Fruit fly (Drosophila melanogaster): ENCODE results near the gene Rrp6.

DNA sequence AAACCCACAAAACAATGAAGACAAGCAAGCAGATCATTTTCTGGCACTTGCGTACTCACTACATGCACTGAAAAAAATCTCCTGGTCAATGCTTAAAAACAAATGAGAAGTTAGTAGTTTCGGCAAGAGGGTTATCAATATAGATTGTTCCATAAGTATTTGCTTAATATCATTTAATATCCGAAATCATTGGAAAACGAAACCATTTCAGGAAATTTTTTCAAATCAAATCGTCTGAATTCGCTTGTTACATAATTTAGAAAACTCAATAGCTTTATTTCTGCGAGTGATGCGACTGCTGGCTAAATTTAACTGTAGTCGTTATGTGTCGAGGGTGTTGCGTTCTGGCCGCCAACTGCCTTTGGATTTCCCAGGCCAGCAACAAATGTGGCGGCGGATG is 7.9 kb downstream of the Rrp6 start:
- TF ChIP-seq CG13123 (GFP tag; optimal IDR thresholded peaks at IDR 0.05), result no peak
- no peak for TF ChIP-seq Spps (tag; optimal IDR thresholded peaks at IDR 0.05)
- no peak for TF ChIP-seq dan (GFP tag; IDR thresholded peaks at IDR 0.05)
- TF ChIP-seq CG32772 (GFP tag; IDR thresholded peaks at IDR 0.05), result no peak
- TF ChIP-seq CG14710 (tag; optimal IDR thresholded peaks at IDR 0.05), result no peak
- TF ChIP-seq CG2199 (GFP tag; IDR thresholded peaks at IDR 0.05), result no peak
- TF ChIP-seq ro (GFP tag; IDR thresholded peaks at IDR 0.05), result no peak
- TF ChIP-seq CG34422 (GFP tag; IDR thresholded peaks at IDR 0.05), result no peak
- no peak for TF ChIP-seq seq (GFP tag; IDR thresholded peaks at IDR 0.05)
- no peak for TF ChIP-seq bowl (GFP tag; IDR thresholded peaks at IDR 0.05)
- no peak for TF ChIP-seq CG12219 (GFP tag; optimal IDR thresholded peaks at IDR 0.05)
- no peak for TF ChIP-seq CG12071 (GFP tag; optimal IDR thresholded peaks at IDR 0.05)
